Worm (Caenorhabditis elegans) whole organism, young adult: ENCODE measurements around the gene tag-297.

Experiments
- F49E8.2 ChIP-seq: sonication (generic microtip); optimal IDR thresholded peaks from 3 replicates; lab custom pipeline; 2017; ENCODE audit warnings: missing genetic modification characterization, mild to moderate bottlenecking, missing compliant biosample characterization, antibody characterized with exemption, moderate library complexity; ENCODE audit not compliant: insufficient read depth
- K11D2.4 ChIP-seq: fragments of 200-800 bp; sonication (Bioruptor generic); IDR thresholded peaks from 2 replicates; pipeline ENCODE4 v1.3.6; 2022; ENCODE audit warnings: missing genetic modification reagents, missing genetic modification characterization, missing compliant biosample characterization
- dpff-1 ChIP-seq: sonication (generic microtip); optimal IDR thresholded peaks from 2 replicates; lab custom pipeline; 2017; ENCODE audit warnings: mild to moderate bottlenecking, missing genetic modification characterization, missing compliant biosample characterization
- let-607 ChIP-seq, 2 experiments: fragments of 200-800 bp in 1 of 2; sonication (Bioruptor generic) in 1 of 2; sonication (generic microtip) in 1 of 2; optimal IDR thresholded peaks; 2 replicates each; lab custom pipeline; 2016 to 2018; ENCODE audit warnings: mild to moderate bottlenecking in 2 of 2, missing compliant biosample characterization in 2 of 2, missing genetic modification characterization in 2 of 2, moderate library complexity in 2 of 2, missing genotype in 1 of 2
- nhr-179 ChIP-seq: sonication (generic microtip); optimal IDR thresholded peaks from 2 replicates; lab custom pipeline; 2016; ENCODE audit warnings: mild to moderate bottlenecking, missing genetic modification characterization, missing compliant biosample characterization
- snpc-1.3 ChIP-seq: sonication (generic microtip); optimal IDR thresholded peaks from 2 replicates; lab custom pipeline; 2017; ENCODE audit warnings: missing genetic modification characterization, mild to moderate bottlenecking, missing compliant biosample characterization, antibody characterized with exemption, moderate library complexity, missing genotype, missing genetic modification reagents; ENCODE audit not compliant: insufficient read depth
- somi-1 ChIP-seq: fragments of 200-800 bp; sonication (Bioruptor generic); optimal IDR thresholded peaks from 2 replicates; lab custom pipeline; 2018; ENCODE audit warnings: mild to moderate bottlenecking, missing genetic modification characterization, missing compliant biosample characterization
- ztf-25 ChIP-seq: fragments of 200-800 bp; sonication (Bioruptor generic); IDR thresholded peaks from 2 replicates; pipeline ENCODE4 v1.3.6; 2022; ENCODE audit warnings: missing genetic modification reagents, missing genetic modification characterization, missing compliant biosample characterization

- TF ChIP-seq F49E8.2 (tag; lab: Kevin White, UChicago) (no peak), dpff-1 (no peak), K11D2.4 (GFP tag; lab: Robert Waterston, UW) (no peak), let-607 (tag; optimal IDR thresholded peaks at IDR 0.05; lab: Kevin White, UChicago) (no peak), somi-1 (no peak), nhr-179 (tag; lab: Kevin White, UChicago) (no peak), snpc-1.3 (tag; lab: Kevin White, UChicago) (no peak), ztf-25 (GFP tag; lab: Robert Waterston, UW) (no peak)
These were observed 48.7 kb upstream of the tag-297 start, which contains the start of gene C01G12.9 for ce11 chrII:14578716-14579115.
